Fruit fly (Drosophila melanogaster): ENCODE measurements around the gene baz.

dm6 chrX:17129733-17130466, 29.9 kb upstream of the baz start:
- TF ChIP-seq CG8478 (optimal IDR thresholded peaks at IDR 0.05) = no peak
- TF ChIP-seq CTCF (optimal IDR thresholded peaks at IDR 0.05) = no peak
